Fruit fly (Drosophila melanogaster) whole organism, adult: Measurements from ENCODE around the gene RtGEF.

Experiments
- CG1620 ChIP-seq: fragments of 200-800 bp; sonication (Bioruptor generic); optimal IDR thresholded peaks from 2 replicates; lab custom pipeline; 2016; ENCODE audit warnings: missing biosample characterization, missing genetic modification characterization
- CG5204 ChIP-seq: fragments of 200-800 bp; sonication (Bioruptor generic); optimal IDR thresholded peaks from 2 replicates; lab custom pipeline; 2016; ENCODE audit warnings: missing biosample characterization, missing genetic modification characterization
- Hr96 ChIP-seq: fragments of 200-800 bp; sonication (Bioruptor generic); optimal IDR thresholded peaks from 2 replicates; lab custom pipeline; 2016; ENCODE audit warnings: missing biosample characterization, missing genetic modification characterization
- Mnt ChIP-seq: fragments of 200-800 bp; sonication (Bioruptor generic); optimal IDR thresholded peaks from 2 replicates; lab custom pipeline; 2016; ENCODE audit warnings: missing biosample characterization, mild to moderate bottlenecking, missing genetic modification characterization
- cnc ChIP-seq, 2 experiments: fragments of >200 bp; optimal IDR thresholded peaks; 2 replicates each; lab custom pipeline; 2017
- kay ChIP-seq: fragments of 200-800 bp; sonication (Bioruptor generic); peaks from one replicate; lab custom pipeline; 2016; ENCODE audit warnings: missing biosample characterization, missing genetic modification characterization, borderline replicate concordance
- ovo ChIP-seq: fragments of 200-800 bp; sonication (Bioruptor generic); optimal IDR thresholded peaks from 2 replicates; lab custom pipeline; 2016; ENCODE audit warnings: missing biosample characterization, missing genetic modification characterization
- tj ChIP-seq: fragments of 200-800 bp; sonication (Bioruptor generic); optimal IDR thresholded peaks from 3 replicates; lab custom pipeline; 2017; ENCODE audit warnings: missing biosample characterization, mild to moderate bottlenecking, missing genetic modification characterization, moderate library complexity
- toe ChIP-seq: fragments of 200-800 bp; sonication (Bioruptor generic); optimal IDR thresholded peaks from 2 replicates; lab custom pipeline; 2016; ENCODE audit warnings: missing biosample characterization, missing genetic modification characterization

- TF ChIP-seq cnc (optimal IDR thresholded peaks at IDR 0.05; lab: Kevin White, UChicago) = no peak
- TF ChIP-seq tj = no peak
- TF ChIP-seq kay (GFP tag; lab: Kevin White, UChicago) = no peak
- no peak for TF ChIP-seq CG1620 (GFP tag; lab: Kevin White, UChicago)
- no peak for TF ChIP-seq Hr96
- no peak for TF ChIP-seq CG5204 (GFP tag; lab: Kevin White, UChicago)
- no peak for TF ChIP-seq ovo (GFP tag; lab: Kevin White, UChicago)
- TF ChIP-seq Mnt (GFP tag; lab: Kevin White, UChicago) = no peak
- TF ChIP-seq toe (GFP tag; lab: Kevin White, UChicago) = no peak
Measured at dm6 chr2L:20313117-20313645, 37.1 kb upstream of the RtGEF start.
